Fruit fly (Drosophila melanogaster) whole organism, embryonic: ENCODE results near the gene nompC.
A peak's percentile ranks its signal among the peaks of the same experiment; 100 is the strongest.

Experiments
- CG10147 ChIP-seq: fragments of 200-800 bp; sonication (Bioruptor generic); optimal IDR thresholded peaks from 2 replicates; lab custom pipeline; 2019; ENCODE audit warnings: missing biosample characterization, mild to moderate bottlenecking, missing genetic modification characterization, moderate library complexity
- CG10366 ChIP-seq: fragments of 200-800 bp; sonication (Bioruptor generic); IDR thresholded peaks from 2 replicates; pipeline ENCODE4 v1.3.6; 2022; ENCODE audit warnings: missing biosample characterization, missing genetic modification characterization
- CG10431 ChIP-seq: fragments of 200-800 bp; sonication (Bioruptor generic); optimal IDR thresholded peaks from 3 replicates; lab custom pipeline; 2018; ENCODE audit warnings: missing biosample characterization, mild to moderate bottlenecking, missing genetic modification characterization
- CG10462 ChIP-seq: fragments of 200-800 bp; sonication (Bioruptor generic); optimal IDR thresholded peaks from 2 replicates; lab custom pipeline; 2016; ENCODE audit warnings: missing biosample characterization, missing genetic modification characterization
- CG14014 ChIP-seq: fragments of 200-800 bp; sonication (Bioruptor generic); IDR thresholded peaks from 2 replicates; pipeline ENCODE4 v1.3.6; 2022; ENCODE audit warnings: missing biosample characterization, missing genetic modification characterization
- CG1603 ChIP-seq: fragments of 200-800 bp; sonication (Bioruptor generic); optimal IDR thresholded peaks from 2 replicates; lab custom pipeline; 2019; ENCODE audit warnings: missing biosample characterization, mild to moderate bottlenecking, missing genetic modification characterization, moderate library complexity
- CG17328 ChIP-seq: fragments of 200-800 bp; sonication (Bioruptor generic); IDR thresholded peaks from 2 replicates; pipeline ENCODE4 v1.3.6; 2022; ENCODE audit warnings: missing biosample characterization, missing genetic modification characterization
- CG18011 ChIP-seq: fragments of 200-800 bp; sonication (Bioruptor generic); optimal IDR thresholded peaks from 2 replicates; lab custom pipeline; 2017; ENCODE audit warnings: missing biosample characterization, missing genetic modification characterization, mild to moderate bottlenecking, moderate library complexity, missing genotype
- CG18764 ChIP-seq: fragments of 200-800 bp; sonication (Bioruptor generic); optimal IDR thresholded peaks from 3 replicates; lab custom pipeline; 2016; ENCODE audit warnings: missing biosample characterization, missing genetic modification characterization
- CG2116 ChIP-seq: fragments of 200-800 bp; sonication (Bioruptor generic); optimal IDR thresholded peaks from 3 replicates; lab custom pipeline; 2018; ENCODE audit warnings: missing biosample characterization, mild to moderate bottlenecking, missing genetic modification characterization
- CG31441 ChIP-seq: fragments of 200-800 bp; sonication (Bioruptor generic); IDR thresholded peaks from 2 replicates; pipeline ENCODE4 v1.3.6; 2022; ENCODE audit warnings: missing biosample characterization, missing genetic modification characterization
- CG34224 ChIP-seq: fragments of 200-800 bp; sonication (Bioruptor generic); IDR thresholded peaks from 3 replicates; pipeline ENCODE4 v1.3.6; 2022; ENCODE audit warnings: missing biosample characterization, missing genetic modification characterization; ENCODE audit not compliant: partially characterized antibody
- CG3726 ChIP-seq: fragments of 200-800 bp; sonication (Bioruptor generic); IDR thresholded peaks from 3 replicates; pipeline ENCODE4, ENCODE4 v1.3.6; 2022; ENCODE audit warnings: missing biosample characterization, missing genetic modification characterization
- CG6765 ChIP-seq: fragments of 200-800 bp; sonication (Bioruptor generic); optimal IDR thresholded peaks from 3 replicates; lab custom pipeline; 2017; ENCODE audit warnings: missing biosample characterization, mild to moderate bottlenecking, missing genetic modification characterization
- CG7357 ChIP-seq: fragments of 200-800 bp; sonication (Bioruptor generic); IDR thresholded peaks from 3 replicates; pipeline ENCODE4 v1.3.6; 2022; ENCODE audit warnings: missing biosample characterization, missing genetic modification characterization
- CG7987 ChIP-seq: fragments of 200-800 bp; sonication (Bioruptor generic); optimal IDR thresholded peaks from 2 replicates; lab custom pipeline; 2018; ENCODE audit warnings: missing biosample characterization, mild to moderate bottlenecking, missing genetic modification characterization, moderate library complexity
- CHES-1-like ChIP-seq: fragments of 200-800 bp; sonication (Bioruptor generic); optimal IDR thresholded peaks from 2 replicates; lab custom pipeline; 2016; ENCODE audit warnings: missing biosample characterization, missing genetic modification characterization
- CrebB ChIP-seq: fragments of 200-800 bp; sonication (Bioruptor generic); optimal IDR thresholded peaks from 3 replicates; lab custom pipeline; 2018; ENCODE audit warnings: missing biosample characterization, mild to moderate bottlenecking, missing genetic modification characterization
- D19B ChIP-seq: fragments of 200-800 bp; sonication (Bioruptor generic); optimal IDR thresholded peaks from 2 replicates; lab custom pipeline; 2017; ENCODE audit warnings: missing biosample characterization, mild to moderate bottlenecking, missing genetic modification characterization
- Dad ChIP-seq: fragments of 200-800 bp; sonication (Bioruptor generic); optimal IDR thresholded peaks from 3 replicates; lab custom pipeline; 2016; ENCODE audit warnings: missing biosample characterization, missing genetic modification characterization
- Eip74EF ChIP-seq, 2 experiments: fragments of 200-800 bp in 1 of 2; fragments of >200 bp in 1 of 2; sonication (Bioruptor generic) in 1 of 2; optimal IDR thresholded peaks; 2 replicates each; lab custom pipeline; 2017 to 2019; ENCODE audit warnings: missing biosample characterization in 2 of 2, missing genetic modification characterization in 2 of 2, mild to moderate bottlenecking in 1 of 2, moderate library complexity in 1 of 2
- HLH3B ChIP-seq: fragments of 200-800 bp; sonication (Bioruptor generic); IDR thresholded peaks from 2 replicates; pipeline ENCODE4 v1.3.6; 2022; ENCODE audit warnings: missing biosample characterization, missing genetic modification characterization
- HLH4C ChIP-seq: fragments of 200-800 bp; sonication (Bioruptor generic); IDR thresholded peaks from 3 replicates; pipeline ENCODE4 v1.3.6; 2022; ENCODE audit warnings: missing biosample characterization, missing genetic modification characterization; ENCODE audit not compliant: partially characterized antibody
- Jarid2 ChIP-seq: fragments of 200-800 bp; sonication (Bioruptor generic); optimal IDR thresholded peaks from 3 replicates; lab custom pipeline; 2017; ENCODE audit warnings: mild to moderate bottlenecking, missing biosample characterization, missing genetic modification reagents, missing genetic modification characterization
- Lpt ChIP-seq: fragments of >200 bp; optimal IDR thresholded peaks from 2 replicates; lab custom pipeline; 2018; ENCODE audit warnings: missing biosample characterization, missing genetic modification characterization
- MBD-R2 ChIP-seq: fragments of 200-800 bp; sonication (Bioruptor generic); IDR thresholded peaks from 2 replicates; pipeline ENCODE4 v1.3.6; 2022; ENCODE audit warnings: missing biosample characterization, missing genetic modification characterization
- MTF-1 ChIP-seq: fragments of 200-800 bp; sonication (Bioruptor generic); optimal IDR thresholded peaks from 2 replicates; lab custom pipeline; 2018; ENCODE audit warnings: missing biosample characterization, mild to moderate bottlenecking, missing genetic modification characterization, borderline replicate concordance
- Mrtf ChIP-seq: fragments of 200-800 bp; sonication (Bioruptor generic); IDR thresholded peaks from 3 replicates; pipeline ENCODE4 v1.3.6; 2022; ENCODE audit warnings: missing biosample characterization, missing genetic modification characterization
- NC2α ChIP-seq: fragments of 200-800 bp; sonication (Bioruptor generic); optimal IDR thresholded peaks from 2 replicates; lab custom pipeline; 2016; ENCODE audit warnings: missing biosample characterization, missing genetic modification characterization
- NfI ChIP-seq: fragments of 200-800 bp; sonication (Bioruptor generic); optimal IDR thresholded peaks from 3 replicates; lab custom pipeline; 2018; ENCODE audit warnings: missing biosample characterization, mild to moderate bottlenecking, missing genetic modification characterization, moderate library complexity
- Poxn ChIP-seq: fragments of 200-800 bp; sonication (Bioruptor generic); IDR thresholded peaks from 2 replicates; pipeline ENCODE4 v1.3.6; 2022; ENCODE audit warnings: missing biosample characterization, missing genetic modification characterization
- Ssrp ChIP-seq: fragments of 200-800 bp; sonication (Bioruptor generic); optimal IDR thresholded peaks from 2 replicates; lab custom pipeline; 2018; ENCODE audit warnings: missing biosample characterization, mild to moderate bottlenecking, missing genetic modification characterization, moderate library complexity
- al ChIP-seq: fragments of 200-800 bp; sonication (Bioruptor generic); IDR thresholded peaks from 2 replicates; pipeline ENCODE4 v1.3.6; 2022; ENCODE audit warnings: missing biosample characterization, missing genetic modification characterization
- ash1 ChIP-seq: fragments of 200-800 bp; sonication (Bioruptor generic); optimal IDR thresholded peaks from 2 replicates; lab custom pipeline; 2018; ENCODE audit warnings: missing biosample characterization, mild to moderate bottlenecking, missing genetic modification characterization
- br ChIP-seq: fragments of >200 bp; optimal IDR thresholded peaks from 2 replicates; lab custom pipeline; 2017
- chinmo ChIP-seq: fragments of 200-800 bp; sonication (Bioruptor generic); IDR thresholded peaks from 4 replicates; pipeline ENCODE4 v1.3.6; 2022; ENCODE audit warnings: missing biosample characterization, missing genetic modification characterization; ENCODE audit not compliant: partially characterized antibody
- crol ChIP-seq: fragments of 200-800 bp; sonication (Bioruptor generic); IDR thresholded peaks from 2 replicates; pipeline ENCODE4 v1.3.6; 2022; ENCODE audit warnings: missing biosample characterization, missing genetic modification characterization
- cwo ChIP-seq: fragments of 200-800 bp; sonication (Bioruptor generic); optimal IDR thresholded peaks from 3 replicates; lab custom pipeline; 2017; ENCODE audit warnings: missing biosample characterization, missing genetic modification characterization, mild to moderate bottlenecking, moderate library complexity, missing genetic modification reagents
- da ChIP-seq: fragments of 200-800 bp; sonication (Bioruptor generic); optimal IDR thresholded peaks from 2 replicates; lab custom pipeline; 2016; ENCODE audit warnings: missing biosample characterization, missing genetic modification characterization
- gem ChIP-seq: fragments of 200-800 bp; sonication (Bioruptor generic); optimal IDR thresholded peaks from 2 replicates; lab custom pipeline; 2019; ENCODE audit warnings: missing biosample characterization, mild to moderate bottlenecking, missing genetic modification characterization, moderate library complexity
- kay ChIP-seq: fragments of 200-800 bp; sonication (Bioruptor generic); optimal IDR thresholded peaks from 2 replicates; lab custom pipeline; 2016; ENCODE audit warnings: missing biosample characterization, missing genetic modification characterization
- org-1 ChIP-seq: fragments of 200-800 bp; sonication (Bioruptor generic); optimal IDR thresholded peaks from 2 replicates; lab custom pipeline; 2017; ENCODE audit warnings: missing biosample characterization, missing genetic modification characterization
- peb ChIP-seq: fragments of 200-800 bp; sonication (Bioruptor generic); IDR thresholded peaks from 2 replicates; pipeline ENCODE4 v1.3.6; 2022; ENCODE audit warnings: missing biosample characterization, missing genetic modification characterization
- pzg ChIP-seq: fragments of 200-800 bp; sonication (Bioruptor generic); optimal IDR thresholded peaks from 3 replicates; lab custom pipeline; 2018; ENCODE audit warnings: missing biosample characterization, mild to moderate bottlenecking, missing genetic modification characterization, moderate library complexity
- repo ChIP-seq: fragments of 200-800 bp; sonication (Bioruptor generic); optimal IDR thresholded peaks from 2 replicates; lab custom pipeline; 2016; ENCODE audit warnings: missing biosample characterization, missing genetic modification characterization
- run ChIP-seq: fragments of 200-800 bp; sonication (Bioruptor generic); optimal IDR thresholded peaks from 3 replicates; lab custom pipeline; 2018; ENCODE audit warnings: missing biosample characterization, mild to moderate bottlenecking, missing genetic modification characterization
- slp2 ChIP-seq: fragments of 200-800 bp; sonication (Bioruptor generic); optimal IDR thresholded peaks from 2 replicates; lab custom pipeline; 2016; ENCODE audit warnings: missing biosample characterization, missing genetic modification characterization
- vfl ChIP-seq: fragments of 200-800 bp; sonication (Bioruptor generic); optimal IDR thresholded peaks from 2 replicates; lab custom pipeline; 2016; ENCODE audit warnings: missing biosample characterization, missing genetic modification characterization
- zen ChIP-seq: fragments of 200-800 bp; sonication (Bioruptor generic); optimal IDR thresholded peaks from 3 replicates; lab custom pipeline; 2018; ENCODE audit warnings: missing biosample characterization, mild to moderate bottlenecking, missing genetic modification characterization, moderate library complexity

The nompC gene

dm6 chr2L:5324958-5325850 lies 20.8 kb upstream of the nompC start:
- TF ChIP-seq CHES-1-like (no peak), chinmo (GFP tag; lab: Robert Waterston, UW) (peak; percentile 57; the same call in 1 of the 4 replicates), CG34224 (peak; percentile 65; the same call in 2 of the 3 replicates), gem (tag; lab: Kevin White, UChicago) (no peak), org-1 (GFP tag; lab: Kevin White, UChicago) (peak; percentile 44), NfI (GFP tag; lab: Kevin White, UChicago) (no peak), Poxn (GFP tag; lab: Robert Waterston, UW) (no peak), Mrtf (GFP tag; lab: Robert Waterston, UW) (peak; percentile 61; the same call in 2 of the 3 replicates), MTF-1 (no peak), CG10431 (no peak), da (GFP tag; lab: Kevin White, UChicago) (no peak), HLH4C (peak; percentile 64), CG10366 (GFP tag; lab: Robert Waterston, UW) (peak; percentile 67), kay (GFP tag; lab: Kevin White, UChicago) (no peak), run (tag; lab: Kevin White, UChicago) (no peak), CG7357 (GFP tag; lab: Robert Waterston, UW) (peak; percentile 29; the same call in 1 of the 3 replicates), repo (GFP tag; lab: Kevin White, UChicago) (no peak), CG2116 (GFP tag; lab: Kevin White, UChicago) (peak; percentile 84), Jarid2 (GFP tag; lab: Kevin White, UChicago) (no peak), cwo (GFP tag; lab: Kevin White, UChicago) (peak; percentile 43), CG31441 (GFP tag; lab: Robert Waterston, UW) (no peak), D19B (GFP tag; lab: Kevin White, UChicago) (no peak), Lpt (GFP tag; lab: Kevin White, UChicago) (no peak), CG6765 (peak; percentile 26), Dad (GFP tag; lab: Kevin White, UChicago) (no peak), pzg (GFP tag; lab: Kevin White, UChicago) (peak; percentile 34), CrebB (no peak), Ssrp (tag; lab: Kevin White, UChicago) (no peak), CG17328 (GFP tag; lab: Robert Waterston, UW) (peak; percentile 61), peb (GFP tag; lab: Robert Waterston, UW) (no peak), CG10147 (GFP tag; lab: Kevin White, UChicago) (no peak), MBD-R2 (GFP tag; lab: Robert Waterston, UW) (peak; percentile 49), Eip74EF (GFP tag; optimal IDR thresholded peaks at IDR 0.05; lab: Kevin White, UChicago) (no peak), al (GFP tag; lab: Robert Waterston, UW) (peak; percentile 66), ash1 (GFP tag; lab: Kevin White, UChicago) (no peak), zen (tag; lab: Kevin White, UChicago) (peak; percentile 54), CG1603 (no peak), CG18011 (peak; percentile 22), CG14014 (GFP tag; lab: Robert Waterston, UW) (peak; percentile 73), CG7987 (GFP tag; lab: Kevin White, UChicago) (peak; percentile 8), slp2 (GFP tag; lab: Kevin White, UChicago) (no peak), CG18764 (GFP tag; lab: Kevin White, UChicago) (no peak), CG3726 (peak; percentile 53; the same call in 1 of the 3 replicates), crol (GFP tag; lab: Robert Waterston, UW) (peak; percentile 97), CG10462 (GFP tag; lab: Kevin White, UChicago) (no peak), br (no peak), NC2α (no peak), HLH3B (peak; percentile 53; the same call in 1 of the 2 replicates), vfl (GFP tag; lab: Kevin White, UChicago) (peak; percentile 40)
